Worm (Caenorhabditis elegans) whole organism, late embryonic: ENCODE measurements around the gene ZC190.10.

Source experiments
- C38D4.7 ChIP-seq: fragments of 200-800 bp; sonication (Bioruptor generic); optimal IDR thresholded peaks from 2 replicates; lab custom pipeline; 2018; ENCODE audit warnings: mild to moderate bottlenecking, missing genetic modification characterization, moderate library complexity, missing compliant biosample characterization
- T23F11.4 ChIP-seq: fragments of 200-800 bp; sonication (Bioruptor generic); optimal IDR thresholded peaks from 2 replicates; lab custom pipeline; 2018; ENCODE audit warnings: mild to moderate bottlenecking, missing genetic modification characterization, missing compliant biosample characterization
- Y22D7AL.16 ChIP-seq: sonication (generic microtip); optimal IDR thresholded peaks from 2 replicates; lab custom pipeline; 2016; ENCODE audit warnings: missing genetic modification characterization, missing compliant biosample characterization
- ahr-1 ChIP-seq: sonication (generic microtip); optimal IDR thresholded peaks from 2 replicates; lab custom pipeline; 2016; ENCODE audit warnings: missing genetic modification characterization, missing compliant biosample characterization
- ama-1 ChIP-seq: fragments of 150-350 bp; optimal IDR thresholded peaks from 2 replicates; lab custom pipeline; 2014
- ceh-14 ChIP-seq: sonication (generic microtip); optimal IDR thresholded peaks from 2 replicates; lab custom pipeline; 2016; ENCODE audit warnings: missing genotype, missing genetic modification characterization, missing compliant biosample characterization
- ceh-18 ChIP-seq: sonication (generic microtip); optimal IDR thresholded peaks from 2 replicates; lab custom pipeline; 2016; ENCODE audit warnings: missing genetic modification characterization, missing compliant biosample characterization
- ceh-19 ChIP-seq: fragments of 200-800 bp; sonication (Bioruptor generic); optimal IDR thresholded peaks from 2 replicates; lab custom pipeline; 2018; ENCODE audit warnings: mild to moderate bottlenecking, missing genetic modification characterization, missing compliant biosample characterization
- ceh-2 ChIP-seq: sonication (generic microtip); optimal IDR thresholded peaks from 2 replicates; lab custom pipeline; 2016; ENCODE audit warnings: missing genotype, missing genetic modification characterization, missing compliant biosample characterization
- ceh-24 ChIP-seq: sonication (generic microtip); optimal IDR thresholded peaks from 2 replicates; lab custom pipeline; 2016; ENCODE audit warnings: mild to moderate bottlenecking, missing genetic modification characterization, missing compliant biosample characterization
- ceh-31 ChIP-seq: sonication (generic microtip); optimal IDR thresholded peaks from 2 replicates; lab custom pipeline; 2016; ENCODE audit warnings: missing genetic modification characterization, missing compliant biosample characterization
- ceh-34 ChIP-seq: sonication (generic microtip); optimal IDR thresholded peaks from 2 replicates; lab custom pipeline; 2016; ENCODE audit warnings: mild to moderate bottlenecking, missing genetic modification characterization, missing compliant biosample characterization
- ceh-9 ChIP-seq: sonication (generic microtip); optimal IDR thresholded peaks from 2 replicates; lab custom pipeline; 2016; ENCODE audit warnings: mild to moderate bottlenecking, missing genetic modification characterization, inconsistent platforms, missing compliant biosample characterization
- che-1 ChIP-seq: sonication (generic microtip); optimal IDR thresholded peaks from 2 replicates; lab custom pipeline; 2016; ENCODE audit warnings: mild to moderate bottlenecking, missing genetic modification characterization, missing compliant biosample characterization
- dmd-4 ChIP-seq: sonication (generic microtip); optimal IDR thresholded peaks from 2 replicates; lab custom pipeline; 2016; ENCODE audit warnings: borderline replicate concordance, missing genetic modification characterization, missing compliant biosample characterization
- dve-1 ChIP-seq: sonication (generic microtip); optimal IDR thresholded peaks from 2 replicates; lab custom pipeline; 2017; ENCODE audit warnings: antibody characterized with exemption, mild to moderate bottlenecking, missing genetic modification characterization, missing compliant biosample characterization
- elt-4 ChIP-seq: sonication (generic microtip); optimal IDR thresholded peaks from 2 replicates; lab custom pipeline; 2016; ENCODE audit warnings: missing genetic modification characterization, missing compliant biosample characterization
- ets-4 ChIP-seq: sonication (generic microtip); optimal IDR thresholded peaks from 2 replicates; lab custom pipeline; 2016; ENCODE audit warnings: missing genetic modification characterization, missing compliant biosample characterization
- fax-1 ChIP-seq: sonication (generic microtip); optimal IDR thresholded peaks from 2 replicates; lab custom pipeline; 2016; ENCODE audit warnings: missing genotype, missing genetic modification characterization, missing compliant biosample characterization
- fkh-10 ChIP-seq: fragments of 150-350 bp; optimal IDR thresholded peaks from 2 replicates; lab custom pipeline; 2014; ENCODE audit warnings: missing biosample characterization, missing genetic modification reagents, missing genetic modification characterization
- fkh-6 ChIP-seq: sonication (generic microtip); optimal IDR thresholded peaks from 2 replicates; lab custom pipeline; 2016; ENCODE audit warnings: missing genetic modification characterization, missing compliant biosample characterization
- hlh-6 ChIP-seq: sonication (generic microtip); optimal IDR thresholded peaks from 2 replicates; lab custom pipeline; 2016; ENCODE audit warnings: missing genotype, missing genetic modification characterization, missing compliant biosample characterization
- madf-2 ChIP-seq: sonication (generic microtip); optimal IDR thresholded peaks from 2 replicates; lab custom pipeline; 2017; ENCODE audit warnings: missing genetic modification characterization, missing compliant biosample characterization
- mec-3 ChIP-seq: sonication (generic microtip); optimal IDR thresholded peaks from 2 replicates; lab custom pipeline; 2016; ENCODE audit warnings: borderline replicate concordance, missing genetic modification characterization, missing compliant biosample characterization
- nhr-232 ChIP-seq: sonication (generic microtip); optimal IDR thresholded peaks from 2 replicates; lab custom pipeline; 2016; ENCODE audit warnings: missing genetic modification characterization, missing compliant biosample characterization
- npax-4 ChIP-seq: sonication (generic microtip); optimal IDR thresholded peaks from 2 replicates; lab custom pipeline; 2016; ENCODE audit warnings: missing genetic modification characterization, missing compliant biosample characterization
- pag-3 ChIP-seq: sonication (generic microtip); optimal IDR thresholded peaks from 2 replicates; lab custom pipeline; 2016; ENCODE audit warnings: missing compliant biosample characterization, missing genetic modification characterization, borderline replicate concordance
- pat-9 ChIP-seq: fragments of 200-800 bp; sonication (Bioruptor generic); optimal IDR thresholded peaks from 2 replicates; lab custom pipeline; 2018; ENCODE audit warnings: mild to moderate bottlenecking, missing genetic modification characterization, moderate library complexity, missing compliant biosample characterization
- pros-1 ChIP-seq: fragments of 150-350 bp; optimal IDR thresholded peaks from 2 replicates; lab custom pipeline; 2014; ENCODE audit warnings: missing biosample characterization, missing genetic modification reagents, missing genetic modification characterization
- ref-2 ChIP-seq: sonication (generic microtip); optimal IDR thresholded peaks from 2 replicates; lab custom pipeline; 2016; ENCODE audit warnings: missing genetic modification characterization, missing compliant biosample characterization
- sox-4 ChIP-seq: sonication (generic microtip); optimal IDR thresholded peaks from 2 replicates; lab custom pipeline; 2017; ENCODE audit warnings: mild to moderate bottlenecking, missing genetic modification characterization, inconsistent platforms, missing compliant biosample characterization
- tbx-2 ChIP-seq: sonication (generic microtip); optimal IDR thresholded peaks from 2 replicates; lab custom pipeline; 2016; ENCODE audit warnings: missing genetic modification characterization, missing compliant biosample characterization
- ttx-3 ChIP-seq: sonication (generic microtip); optimal IDR thresholded peaks from 2 replicates; lab custom pipeline; 2016; ENCODE audit warnings: missing genetic modification reagents, missing genetic modification characterization, missing compliant biosample characterization
- unc-3 ChIP-seq, 2 experiments: fragments of 200-800 bp in 1 of 2; sonication (Bioruptor generic) in 1 of 2; sonication (generic microtip) in 1 of 2; conservative IDR thresholded peaks in 1 of 2; optimal IDR thresholded peaks in 1 of 2; 2 replicates each; pipeline versions ENCODE4 v1.3.6 to Lab custom; 2016 to 2022; ENCODE audit warnings: missing compliant biosample characterization in 2 of 2, missing genetic modification characterization in 2 of 2, missing genetic modification reagents in 1 of 2
- unc-55 ChIP-seq: sonication (generic microtip); optimal IDR thresholded peaks from 2 replicates; lab custom pipeline; 2017; ENCODE audit warnings: missing biosample characterization, missing genetic modification reagents, missing genetic modification characterization
- unc-86 ChIP-seq: sonication (generic microtip); optimal IDR thresholded peaks from 2 replicates; lab custom pipeline; 2016; ENCODE audit warnings: missing genetic modification characterization, missing compliant biosample characterization
- ztf-16 ChIP-seq: sonication (generic microtip); optimal IDR thresholded peaks from 2 replicates; lab custom pipeline; 2017; ENCODE audit warnings: missing genetic modification characterization, missing compliant biosample characterization

ZC190.10 gene

ce11 chrV:8683787-8684186 is 12.3 kb downstream of the ZC190.10 start:
- TF ChIP-seq unc-55 (GFP tag; lab: Kevin White, UChicago) (no peak), unc-3 (GFP tag; conservative IDR thresholded peaks at IDR 0.05; lab: Robert Waterston, UW) (no peak), unc-3 (tag; optimal IDR thresholded peaks at IDR 0.05; lab: Kevin White, UChicago) (no peak)

ce11 chrV:8682719-8683118 is 13.4 kb downstream of the ZC190.10 start, which contains the start of gene cln-3.3:
Gene cln-3.3 (plus strand): TSS chrV:8683052.
- TF ChIP-seq ceh-24 (no peak), ttx-3 (tag; lab: Kevin White, UChicago) (no peak), pros-1 (tag; lab: Kevin White, UChicago) (no peak), nhr-232 (tag; lab: Kevin White, UChicago) (no peak), ahr-1 (no peak), ama-1 (no peak), ceh-9 (tag; lab: Kevin White, UChicago) (no peak)
- TF ChIP-seq, all 69 proteins: peak for 0

ce11 chrV:8681050-8681449 is 15.1 kb downstream of the ZC190.10 start, which contains the start of gene ZC190.2:
Gene ZC190.2 (plus strand): TSS chrV:8681350.
- TF ChIP-seq sox-4 (tag; lab: Kevin White, UChicago): no peak
- TF ChIP-seq ceh-31 (tag; lab: Kevin White, UChicago): no peak
- no peak for TF ChIP-seq C38D4.7 (GFP tag; lab: Kevin White, UChicago)
- no peak for TF ChIP-seq T23F11.4 (GFP tag; lab: Kevin White, UChicago)
- TF ChIP-seq mec-3 (tag; lab: Kevin White, UChicago): no peak
- no peak for TF ChIP-seq ceh-18
- TF ChIP-seq hlh-6 (tag; lab: Kevin White, UChicago): no peak
- no peak for TF ChIP-seq dve-1
- no peak for TF ChIP-seq ref-2 (tag; lab: Kevin White, UChicago)
- TF ChIP-seq unc-86 (tag; lab: Kevin White, UChicago): no peak

ce11 chrV:8677193-8677592 is 18.9 kb downstream of the ZC190.10 start, which contains the start of gene ZC190.6:
Gene ZC190.6 (minus strand): TSS chrV:8677293.
- TF ChIP-seq tbx-2 (tag; lab: Kevin White, UChicago) (no peak), T23F11.4 (GFP tag; lab: Kevin White, UChicago) (no peak), Y22D7AL.16 (tag; lab: Kevin White, UChicago) (no peak), npax-4 (no peak)

ce11 chrV:8673498-8673897 is 22.6 kb downstream of the ZC190.10 start, which contains the start of gene ZC190.5:
Gene ZC190.5 (minus strand): TSS chrV:8673598.
- TF ChIP-seq ets-4 (tag; lab: Kevin White, UChicago) (no peak), ceh-34 (tag; lab: Kevin White, UChicago) (no peak), ztf-16 (tag; lab: Kevin White, UChicago) (no peak), sox-4 (tag; lab: Kevin White, UChicago) (no peak), ceh-2 (no peak), fkh-6 (tag; lab: Kevin White, UChicago) (no peak), mec-3 (tag; lab: Kevin White, UChicago) (no peak), unc-3 (GFP tag; conservative IDR thresholded peaks at IDR 0.05; lab: Robert Waterston, UW) (no peak), unc-3 (tag; optimal IDR thresholded peaks at IDR 0.05; lab: Kevin White, UChicago) (no peak), pat-9 (no peak), fkh-10 (no peak), ceh-14 (no peak), fax-1 (tag; lab: Kevin White, UChicago) (no peak), pag-3 (tag; lab: Kevin White, UChicago) (no peak), elt-4 (tag; lab: Kevin White, UChicago) (no peak), che-1 (tag; lab: Kevin White, UChicago) (no peak), dmd-4 (tag; lab: Kevin White, UChicago) (no peak), ceh-19 (GFP tag; lab: Kevin White, UChicago) (no peak), nhr-232 (tag; lab: Kevin White, UChicago) (no peak), madf-2 (tag; lab: Kevin White, UChicago) (no peak), Y22D7AL.16 (tag; lab: Kevin White, UChicago) (no peak)
- TF ChIP-seq, all 69 proteins: peak for 0
